Worm (Caenorhabditis elegans) whole organism, late embryonic: ENCODE measurements around the gene M151.7.

Experiments
- F13H6.1 ChIP-seq: sonication (generic microtip); optimal IDR thresholded peaks from 2 replicates; lab custom pipeline; 2016; ENCODE audit warnings: missing genetic modification characterization, missing compliant biosample characterization
- ama-1 ChIP-seq: fragments of 150-350 bp; optimal IDR thresholded peaks from 2 replicates; lab custom pipeline; 2014
- ceh-6 ChIP-seq: fragments of 200-800 bp; sonication (Bioruptor generic); optimal IDR thresholded peaks from 2 replicates; lab custom pipeline; 2018; ENCODE audit warnings: mild to moderate bottlenecking, missing genetic modification characterization, missing compliant biosample characterization
- nfya-1 ChIP-seq: sonication (generic microtip); optimal IDR thresholded peaks from 2 replicates; lab custom pipeline; 2017; ENCODE audit warnings: missing genetic modification characterization, mild to moderate bottlenecking, missing compliant biosample characterization, antibody characterized with exemption, moderate library complexity
- nhr-232 ChIP-seq: sonication (generic microtip); optimal IDR thresholded peaks from 2 replicates; lab custom pipeline; 2016; ENCODE audit warnings: missing genetic modification characterization, missing compliant biosample characterization
- pha-4 ChIP-seq: fragments of 150-350 bp; optimal IDR thresholded peaks from 2 replicates; lab custom pipeline; 2018; ENCODE audit warnings: missing biosample characterization, missing genetic modification reagents, missing genetic modification characterization
- rnt-1 ChIP-seq: sonication (generic microtip); optimal IDR thresholded peaks from 2 replicates; lab custom pipeline; 2016; ENCODE audit warnings: missing genetic modification characterization, missing compliant biosample characterization

- no peak for TF ChIP-seq nfya-1
- TF ChIP-seq rnt-1 = no peak
- TF ChIP-seq F13H6.1 (tag; lab: Kevin White, UChicago) = no peak
- TF ChIP-seq nhr-232 = no peak
- TF ChIP-seq ama-1 = no peak
- TF ChIP-seq ceh-6 = no peak
- TF ChIP-seq pha-4 = no peak
Observed at ce11 chrII:3659776-3660175, 37.7 kb downstream of the M151.7 start, which contains the start of gene F19B10.4.
